Worm (Caenorhabditis elegans): Measurements from ENCODE around the gene C02D5.4.
A peak's percentile ranks its signal among the peaks of the same experiment; 100 is the strongest.

C02D5.4 gene

ce11 chrIII:8578381-8578780, 26.4 kb downstream of the C02D5.4 start:
- TF ChIP-seq pros-1 (tag; optimal IDR thresholded peaks at IDR 0.05) (no peak), elt-2 (tag; optimal IDR thresholded peaks at IDR 0.05) (no peak), K02D7.2 (tag; optimal IDR thresholded peaks at IDR 0.05) (no peak), odd-2 (tag; optimal IDR thresholded peaks at IDR 0.05) (no peak), ceh-31 (tag; optimal IDR thresholded peaks at IDR 0.05) (no peak), ttx-3 (tag; optimal IDR thresholded peaks at IDR 0.05) (no peak)

- TF ChIP-seq T23F11.4 (GFP tag; optimal IDR thresholded peaks at IDR 0.05): no peak
- no peak for TF ChIP-seq ahr-1 (tag; optimal IDR thresholded peaks at IDR 0.05)
- no peak for TF ChIP-seq nhr-11 (tag; optimal IDR thresholded peaks at IDR 0.05)
- no peak for TF ChIP-seq unc-86 (tag; optimal IDR thresholded peaks at IDR 0.05)
- no peak for TF ChIP-seq fkh-6 (tag; optimal IDR thresholded peaks at IDR 0.05)
- no peak for TF ChIP-seq ceh-30 (tag; optimal IDR thresholded peaks at IDR 0.05)
- no peak for TF ChIP-seq eyg-1 (tag; optimal IDR thresholded peaks at IDR 0.05)
- no peak for TF ChIP-seq ceh-9 (tag; optimal IDR thresholded peaks at IDR 0.05)
- no peak for TF ChIP-seq Y22D7AL.16 (tag; optimal IDR thresholded peaks at IDR 0.05)
- no peak for TF ChIP-seq F13H6.1 (tag; optimal IDR thresholded peaks at IDR 0.05)
- no peak for TF ChIP-seq gmeb-2 (tag; optimal IDR thresholded peaks at IDR 0.05)
- no peak for TF ChIP-seq dve-1 (tag; optimal IDR thresholded peaks at IDR 0.05)
- TF ChIP-seq K02D7.2 (tag; optimal IDR thresholded peaks at IDR 0.05): no peak
- no peak for TF ChIP-seq ceh-45 (GFP tag; IDR thresholded peaks at IDR 0.05)
- TF ChIP-seq ceh-19 (GFP tag; optimal IDR thresholded peaks at IDR 0.05): no peak
- TF ChIP-seq pha-2 (tag; optimal IDR thresholded peaks at IDR 0.05): no peak
- TF ChIP-seq ets-4 (tag; optimal IDR thresholded peaks at IDR 0.05): no peak
Observed at ce11 chrIII:8579367-8579766, 27.4 kb downstream of the C02D5.4 start.

ce11 chrIII:8580802-8581201, 28.8 kb downstream of the C02D5.4 start, which contains the start of gene doxa-1:
doxa-1 (plus strand) TSS chrIII:8581102.
- TF ChIP-seq F13H6.1 (tag; optimal IDR thresholded peaks at IDR 0.05) (no peak), ceh-9 (tag; optimal IDR thresholded peaks at IDR 0.05) (no peak), rnt-1 (tag; optimal IDR thresholded peaks at IDR 0.05) (no peak), sdc-2 (tag; optimal IDR thresholded peaks at IDR 0.05) (no peak), pros-1 (tag; optimal IDR thresholded peaks at IDR 0.05) (no peak), ahr-1 (tag; optimal IDR thresholded peaks at IDR 0.05) (no peak), mec-3 (tag; optimal IDR thresholded peaks at IDR 0.05; ENCODE audit: borderline replicate concordance) (no peak), npax-4 (tag; optimal IDR thresholded peaks at IDR 0.05) (no peak), odd-2 (tag; optimal IDR thresholded peaks at IDR 0.05) (no peak), fkh-10 (GFP tag; optimal IDR thresholded peaks at IDR 0.05) (no peak), hlh-6 (tag; optimal IDR thresholded peaks at IDR 0.05) (no peak), sox-4 (tag; optimal IDR thresholded peaks at IDR 0.05) (no peak), hlh-15 (tag; optimal IDR thresholded peaks at IDR 0.05) (no peak)

ce11 chrIII:8588592-8589153, 36.7 kb downstream of the C02D5.4 start, which contains the start of gene glr-1:
glr-1 (minus strand) TSS chrIII:8588642.
- peak; percentile 27 for TF ChIP-seq fkh-10 (GFP tag; optimal IDR thresholded peaks at IDR 0.05)
- TF ChIP-seq Y22D7AL.16 (tag; optimal IDR thresholded peaks at IDR 0.05): no peak
- TF ChIP-seq tbx-2 (tag; optimal IDR thresholded peaks at IDR 0.05): peak; percentile 19
- TF ChIP-seq ref-2 (tag; optimal IDR thresholded peaks at IDR 0.05): no peak
- no peak for TF ChIP-seq fkh-6 (tag; optimal IDR thresholded peaks at IDR 0.05)
- no peak for TF ChIP-seq pag-3 (tag; optimal IDR thresholded peaks at IDR 0.05; ENCODE audit: borderline replicate concordance)
- no peak for TF ChIP-seq unc-86 (tag; optimal IDR thresholded peaks at IDR 0.05)
- TF ChIP-seq K09A11.1 (tag; optimal IDR thresholded peaks at IDR 0.05; ENCODE audit: insufficient read depth): no peak
- TF ChIP-seq ceh-31 (tag; optimal IDR thresholded peaks at IDR 0.05): peak; percentile 7
- TF ChIP-seq sox-4 (tag; optimal IDR thresholded peaks at IDR 0.05): no peak
- peak; percentile 35 for TF ChIP-seq nfya-1 (tag; optimal IDR thresholded peaks at IDR 0.05)
- TF ChIP-seq ceh-14 (tag; optimal IDR thresholded peaks at IDR 0.05): no peak
- TF ChIP-seq lim-6 (tag; optimal IDR thresholded peaks at IDR 0.05): peak; percentile 35
- peak; percentile 95 for TF ChIP-seq unc-42 (tag; optimal IDR thresholded peaks at IDR 0.05)

Measured in whole organism, late embryonic.